Worm (Caenorhabditis elegans): ENCODE data around the gene grp-1.

- TF ChIP-seq ztf-11 (tag; optimal IDR thresholded peaks at IDR 0.05) (no peak), blmp-1 (tag; optimal IDR thresholded peaks at IDR 0.05) (no peak), elt-1 (tag; optimal IDR thresholded peaks at IDR 0.05; ENCODE audit: borderline replicate concordance, insufficient read depth) (no peak), snpc-4 (tag; optimal IDR thresholded peaks at IDR 0.05) (no peak), cnd-1 (tag; optimal IDR thresholded peaks at IDR 0.05) (no peak), unc-39 (tag; optimal IDR thresholded peaks at IDR 0.05) (no peak)
Observed at ce11 chrIII:8088235-8088634, 2.7 kb downstream of the grp-1 start, which contains the start of gene vms-1.
